Worm (Caenorhabditis elegans): ENCODE results near the gene grsp-2.
A peak's percentile ranks its signal among the peaks of the same experiment; 100 is the strongest.

Gene grsp-2

ce11 chrIV:8793223-8793622 lies 22.9 kb upstream of the grsp-2 start (continued):
- TF ChIP-seq madf-9 (GFP tag; conservative IDR thresholded peaks at IDR 0.05) (no peak), dmd-6 (GFP tag; IDR thresholded peaks at IDR 0.05) (peak; percentile 71), tra-1 (GFP tag; IDR thresholded peaks at IDR 0.05) (peak; percentile 74; the same call in 1 of the 2 replicates), T26A8.4 (GFP tag; IDR thresholded peaks at IDR 0.05) (no peak), T20F7.1 (GFP tag; optimal IDR thresholded peaks at IDR 0.05) (no peak), nhr-11 (tag; optimal IDR thresholded peaks at IDR 0.05) (no peak), saeg-2 (GFP tag; IDR thresholded peaks at IDR 0.05) (no peak), gei-8 (GFP tag; optimal IDR thresholded peaks at IDR 0.05) (no peak), dpl-1 (GFP tag; optimal IDR thresholded peaks at IDR 0.05) (no peak), F37D6.2 (tag; optimal IDR thresholded peaks at IDR 0.05) (no peak), skn-1 (tag; optimal IDR thresholded peaks at IDR 0.05) (no peak), unc-39 (tag; optimal IDR thresholded peaks at IDR 0.05) (no peak), snpc-1.2 (GFP tag; IDR thresholded peaks at IDR 0.05) (no peak), aly-2 (tag; optimal IDR thresholded peaks at IDR 0.05) (no peak), daf-16 (GFP tag; optimal IDR thresholded peaks at IDR 0.05) (no peak), daf-16 (tag; optimal IDR thresholded peaks at IDR 0.05) (peak; percentile 26), nhr-28 (tag; optimal IDR thresholded peaks at IDR 0.05) (peak; percentile 84), ces-1 (GFP tag; optimal IDR thresholded peaks at IDR 0.05) (no peak), attf-4 (tag; optimal IDR thresholded peaks at IDR 0.05) (no peak), zag-1 (tag; optimal IDR thresholded peaks at IDR 0.05) (no peak), ama-1 (optimal IDR thresholded peaks at IDR 0.05) (no peak), lin-1 (GFP tag; IDR thresholded peaks at IDR 0.05) (no peak), mes-2 (tag; optimal IDR thresholded peaks at IDR 0.05; ENCODE audit: poor library complexity, severe bottlenecking) (no peak), ztf-7 (tag; optimal IDR thresholded peaks at IDR 0.05) (no peak), hlh-11 (tag; optimal IDR thresholded peaks at IDR 0.05) (peak; percentile 85), dmd-8 (GFP tag; IDR thresholded peaks at IDR 0.05) (no peak), Y75B8A.6 (GFP tag; IDR thresholded peaks at IDR 0.05) (no peak), ceh-28 (tag; optimal IDR thresholded peaks at IDR 0.05) (no peak), spr-1 (tag; optimal IDR thresholded peaks at IDR 0.05) (no peak), zfp-3 (GFP tag; conservative IDR thresholded peaks at IDR 0.05) (no peak), nhr-48 (tag; optimal IDR thresholded peaks at IDR 0.05) (no peak), zfp-2 (tag; optimal IDR thresholded peaks at IDR 0.05) (no peak), nhr-10 (tag; optimal IDR thresholded peaks at IDR 0.05) (no peak)

DNA sequence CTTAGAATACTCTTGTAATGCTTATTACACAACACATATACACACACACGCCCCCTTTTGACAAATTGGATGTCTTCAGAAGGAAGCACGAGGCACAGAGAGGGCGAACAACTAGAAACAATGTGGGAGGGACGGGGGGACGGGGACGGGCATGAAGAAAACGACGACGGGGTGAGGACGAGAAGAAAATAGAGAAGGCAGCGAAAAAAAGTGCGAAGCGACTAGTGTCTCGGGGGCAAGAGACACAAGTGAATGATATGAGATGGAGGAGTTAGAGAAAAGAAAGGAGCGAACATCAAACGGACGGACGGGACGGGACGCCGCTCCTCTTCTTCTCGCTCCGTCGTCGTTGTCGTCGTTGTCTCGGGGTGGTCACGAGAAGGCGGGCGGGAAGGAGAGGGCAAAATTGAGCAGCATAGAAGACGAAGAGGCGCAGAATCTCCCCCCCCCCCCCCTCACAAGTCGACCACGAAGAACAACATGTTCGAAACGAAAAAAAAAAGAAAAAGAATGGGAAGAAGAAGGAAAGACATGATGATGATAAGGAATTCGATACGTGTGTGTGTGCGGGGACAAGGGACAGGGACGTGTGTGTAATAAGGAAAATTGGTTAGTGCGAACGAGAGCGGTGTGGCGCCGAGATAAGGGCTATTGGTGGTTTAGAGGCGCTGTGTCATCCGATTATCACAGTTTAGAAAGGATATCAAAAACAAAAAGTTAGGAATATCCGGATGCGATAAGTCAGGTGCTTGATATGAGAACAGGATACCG lies 21.0 kb upstream of the grsp-2 start:
- peak; percentile 72 for TF ChIP-seq F37D6.2 (tag; optimal IDR thresholded peaks at IDR 0.05)
- TF ChIP-seq ceh-32 (tag; optimal IDR thresholded peaks at IDR 0.05; ENCODE audit: poor library complexity), result peak; percentile 15
- peak; percentile 59; the same call in 1 of the 2 replicates for TF ChIP-seq lin-38 (GFP tag; IDR thresholded peaks at IDR 0.05)
- TF ChIP-seq daf-12 (tag; optimal IDR thresholded peaks at IDR 0.05), result no peak
- TF ChIP-seq pha-4 (GFP tag; IDR thresholded peaks at IDR 0.05), result peak; percentile 79; the same call in 1 of the 2 replicates
- no peak for TF ChIP-seq pha-4 (tag; optimal IDR thresholded peaks at IDR 0.05)
- TF ChIP-seq spr-3 (GFP tag; optimal IDR thresholded peaks at IDR 0.05), result peak; percentile 68
- TF ChIP-seq F26F4.8 (GFP tag; conservative IDR thresholded peaks at IDR 0.05), result no peak
- TF ChIP-seq aly-2 (tag; optimal IDR thresholded peaks at IDR 0.05), result no peak
- no peak for TF ChIP-seq zip-2 (tag; optimal IDR thresholded peaks at IDR 0.05)
- peak; percentile 70 for TF ChIP-seq nhr-28 (tag; optimal IDR thresholded peaks at IDR 0.05)
- peak in 1 of 2 experiments; percentile 98 for TF ChIP-seq unc-62 (GFP tag; optimal IDR thresholded peaks at IDR 0.05 in 1 of 2)
- TF ChIP-seq unc-62 (tag; optimal IDR thresholded peaks at IDR 0.05), result peak; percentile 95
- TF ChIP-seq daf-8 (GFP tag; IDR thresholded peaks at IDR 0.05), result no peak
- peak; percentile 84 for TF ChIP-seq nhr-11 (tag; optimal IDR thresholded peaks at IDR 0.05)
- no peak for TF ChIP-seq mxl-2 (GFP tag; conservative IDR thresholded peaks at IDR 0.05)
- TF ChIP-seq lir-3 (tag; optimal IDR thresholded peaks at IDR 0.05), result no peak
- TF ChIP-seq lin-15B (tag; optimal IDR thresholded peaks at IDR 0.05), result no peak
- TF ChIP-seq T20F7.1 (GFP tag; optimal IDR thresholded peaks at IDR 0.05), result peak; percentile 86
- no peak for TF ChIP-seq fos-1 (tag; optimal IDR thresholded peaks at IDR 0.05)
- no peak for TF ChIP-seq unc-130 (GFP tag; optimal IDR thresholded peaks at IDR 0.05)
- TF ChIP-seq jun-1 (tag; optimal IDR thresholded peaks at IDR 0.05), result peak; percentile 52
- TF ChIP-seq zip-11 (GFP tag; IDR thresholded peaks at IDR 0.05), result no peak
- no peak for TF ChIP-seq egl-27 (tag; optimal IDR thresholded peaks at IDR 0.05)
- peak; percentile 57 for TF ChIP-seq mes-2 (tag; optimal IDR thresholded peaks at IDR 0.05; ENCODE audit: poor library complexity, severe bottlenecking)

Data from whole organism, L4 larva.